Fruit fly (Drosophila melanogaster): Measurements from ENCODE around the gene RhoGAP71E.

dm6 chr3L:15595175-15595724 is 6.6 kb downstream of the RhoGAP71E start:
- TF ChIP-seq usp (GFP tag; optimal IDR thresholded peaks at IDR 0.05) (no peak), Dll (optimal IDR thresholded peaks at IDR 0.05) (no peak), psq (optimal IDR thresholded peaks at IDR 0.05) (no peak), CG8478 (optimal IDR thresholded peaks at IDR 0.05) (no peak), EcR (GFP tag; optimal IDR thresholded peaks at IDR 0.05) (no peak)
